Fruit fly (Drosophila melanogaster) whole organism, wandering third instar larva: ENCODE results near the gene Tmem43.

Source experiments
- CrebA ChIP-seq: fragments of 200-800 bp; sonication (Bioruptor generic); optimal IDR thresholded peaks from 2 replicates; lab custom pipeline; 2016; ENCODE audit warnings: missing biosample characterization, mild to moderate bottlenecking, missing genetic modification characterization, borderline replicate concordance
- Dif ChIP-seq: fragments of 200-275, 200-300 bp; sonication (Bioruptor generic); optimal IDR thresholded peaks from 2 replicates; lab custom pipeline; 2018; ENCODE audit warnings: missing biosample characterization, missing genetic modification characterization; ENCODE audit not compliant: partially characterized antibody
- HLH106 ChIP-seq: fragments of 200-800 bp; optimal IDR thresholded peaks from 3 replicates; lab custom pipeline; 2019; ENCODE audit warnings: missing biosample characterization, mild to moderate bottlenecking, missing genetic modification characterization, moderate library complexity
- Myc ChIP-seq: fragments of >200 bp; optimal IDR thresholded peaks from 2 replicates; lab custom pipeline; 2017
- N ChIP-seq: fragments of >200 bp; optimal IDR thresholded peaks from 2 replicates; lab custom pipeline; 2018; ENCODE audit warnings: missing biosample characterization, missing external identifiers, missing genetic modification characterization
- dsf ChIP-seq: sonication (Bioruptor generic); optimal IDR thresholded peaks from 2 replicates; lab custom pipeline; 2016; ENCODE audit warnings: missing biosample characterization, missing genetic modification characterization, borderline replicate concordance
- foxo ChIP-seq, 2 experiments: fragments of 200-800 bp; sonication (Bioruptor generic); optimal IDR thresholded peaks; 2 replicates in 1 of 2; 3 replicates in 1 of 2; lab custom pipeline; 2016 to 2017; ENCODE audit warnings: missing biosample characterization in 2 of 2, missing genetic modification characterization in 2 of 2
- h ChIP-seq: fragments of 200-800 bp; sonication (Bioruptor generic); optimal IDR thresholded peaks from 3 replicates; lab custom pipeline; 2016; ENCODE audit warnings: missing biosample characterization, mild to moderate bottlenecking, missing genetic modification characterization
- pan ChIP-seq: fragments of >200 bp; optimal IDR thresholded peaks from 2 replicates; lab custom pipeline; 2017
- sage ChIP-seq: fragments of 200-800 bp; sonication (Bioruptor generic); optimal IDR thresholded peaks from 2 replicates; lab custom pipeline; 2016; ENCODE audit warnings: missing biosample characterization, mild to moderate bottlenecking, missing genetic modification characterization
- tai ChIP-seq: sonication (Bioruptor generic); optimal IDR thresholded peaks from 2 replicates; lab custom pipeline; 2016; ENCODE audit warnings: missing biosample characterization, missing genetic modification characterization

- TF ChIP-seq HLH106 (tag; lab: Kevin White, UChicago), result no peak
- no peak for TF ChIP-seq pan (lab: Kevin White, UChicago)
- TF ChIP-seq h (GFP tag; lab: Kevin White, UChicago), result no peak
- no peak for TF ChIP-seq sage
- TF ChIP-seq Dif, result no peak
- no peak for TF ChIP-seq N (GFP tag; lab: Kevin White, UChicago)
- no peak for TF ChIP-seq dsf (GFP tag; lab: Kevin White, UChicago)
- TF ChIP-seq CrebA (GFP tag; lab: Kevin White, UChicago), result no peak
- no peak for TF ChIP-seq tai
- no peak for TF ChIP-seq Myc
- TF ChIP-seq foxo (GFP tag; optimal IDR thresholded peaks at IDR 0.05; lab: Kevin White, UChicago), result no peak
Measured at dm6 chr3L:7914969-7915596, at the start of gene Tmem43.
